Fruit fly (Drosophila melanogaster) whole organism: ENCODE results near the gene ND-ACP.

Source experiments
- CG8478 ChIP-seq: fragments of >200 bp; optimal IDR thresholded peaks from 2 replicates; lab custom pipeline; 2018; ENCODE audit warnings: inconsistent platforms
- EcR ChIP-seq, 2 experiments: fragments of >200 bp; optimal IDR thresholded peaks; 2 replicates each; lab custom pipeline; 2017; ENCODE audit warnings: missing biosample characterization in 2 of 2, missing genetic modification characterization in 2 of 2, missing genetic modification reagents in 2 of 2
- pan ChIP-seq: fragments of >200 bp; optimal IDR thresholded peaks from 2 replicates; lab custom pipeline; 2017
- psq ChIP-seq: fragments of >200 bp; optimal IDR thresholded peaks from 2 replicates; lab custom pipeline; 2017
- usp ChIP-seq: fragments of >200 bp; optimal IDR thresholded peaks from 2 replicates; lab custom pipeline; 2017; ENCODE audit warnings: missing biosample characterization, missing genetic modification characterization, mixed read lengths

- no peak for TF ChIP-seq EcR (GFP tag; optimal IDR thresholded peaks at IDR 0.05; lab: Kevin White, UChicago)
- no peak for TF ChIP-seq pan
- TF ChIP-seq usp (GFP tag; lab: Kevin White, UChicago) = no peak
- no peak for TF ChIP-seq CG8478
- no peak for TF ChIP-seq psq (lab: Kevin White, UChicago)
Measured at dm6 chr3L:1370939-1371338, 41.2 kb downstream of the ND-ACP start.
